Fruit fly (Drosophila melanogaster): Measurements from ENCODE around the gene CG4691.
A peak's percentile ranks its signal among the peaks of the same experiment; 100 is the strongest.
"Not testable (repeated sequence)": the region's sequence is repeated elsewhere in the genome, so short reads cannot be mapped to it uniquely, and the experiment has no call there.

The CG4691 gene

DNA sequence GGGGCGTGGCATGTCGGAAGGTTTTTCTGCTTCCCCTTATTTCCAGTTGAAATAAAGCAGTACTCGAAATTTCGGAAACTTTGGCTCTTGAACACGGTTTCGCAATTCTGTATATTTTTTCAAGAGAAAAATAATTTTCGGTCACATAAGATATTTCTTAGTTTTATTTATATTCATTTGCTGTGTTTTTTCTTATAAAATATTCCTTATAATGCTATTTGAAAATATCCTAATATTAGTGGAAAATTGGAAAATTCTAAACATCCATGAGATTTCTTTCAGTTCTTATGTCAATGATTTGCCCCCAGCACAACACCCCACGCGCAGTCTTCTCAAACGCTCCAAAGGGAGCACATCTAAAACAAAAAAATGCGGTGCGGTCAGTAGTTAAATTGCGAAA is at the start of gene CG4691:
CG4691 (plus strand) TSS at position 301 of the 400 bp plus-strand sequence.
- no peak for TF ChIP-seq GATAd (GFP tag; optimal IDR thresholded peaks at IDR 0.05)

DNA sequence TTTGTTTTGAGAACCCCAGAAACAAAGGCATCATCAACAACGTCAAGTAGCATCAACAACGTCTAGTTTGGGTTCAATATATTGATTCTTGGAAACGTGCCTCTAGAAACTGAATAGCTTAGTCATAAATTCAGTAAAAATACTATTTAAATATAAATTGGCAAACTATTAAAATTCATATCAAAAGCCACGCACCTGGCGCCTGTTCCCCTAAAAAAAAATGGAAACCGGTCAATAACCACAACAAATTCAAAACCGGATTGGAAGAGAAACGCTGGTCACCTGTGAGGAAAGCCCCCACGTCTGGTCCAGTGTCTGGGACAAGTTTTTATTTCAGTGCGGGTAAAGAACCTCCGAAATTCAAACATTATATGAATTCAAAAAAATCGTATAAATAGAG is 48.3 kb upstream of the CG4691 start, which contains the start of gene CG15282:
CG15282 (plus strand) TSS at position 227 of the 400 bp plus-strand sequence.
- TF ChIP-seq GATAd (GFP tag; optimal IDR thresholded peaks at IDR 0.05) (no peak), Dif (GFP tag; optimal IDR thresholded peaks at IDR 0.05; ENCODE audit: partially characterized antibody) (peak; percentile 3), Rel (GFP tag; optimal IDR thresholded peaks at IDR 0.05) (no peak), Rel (tag; optimal IDR thresholded peaks at IDR 0.05) (peak; percentile 49)

DNA sequence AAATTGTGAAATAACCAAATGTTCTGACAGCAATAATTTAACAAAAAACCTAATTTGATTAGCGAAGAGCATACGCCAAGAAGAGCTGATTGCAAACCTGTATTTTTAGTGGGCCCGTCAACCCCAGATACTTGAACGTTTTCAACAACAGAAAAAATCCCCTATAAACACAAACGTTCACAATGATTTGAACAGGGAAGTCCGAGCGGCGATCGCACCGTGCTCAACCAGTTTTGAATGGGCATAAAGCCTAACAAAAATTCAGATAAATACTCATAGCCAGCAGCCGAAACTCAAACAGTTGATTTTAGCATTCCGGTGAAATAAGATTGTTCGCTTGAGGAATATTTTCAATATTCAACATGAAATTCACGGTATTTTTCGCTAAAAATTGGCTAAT is 47.1 kb upstream of the CG4691 start, which contains the start of gene CG34165:
CG34165 (plus strand) TSS at position 284 of the 400 bp plus-strand sequence.
- no peak for TF ChIP-seq sage (GFP tag; optimal IDR thresholded peaks at IDR 0.05)
- TF ChIP-seq Rel (GFP tag; optimal IDR thresholded peaks at IDR 0.05), result no peak
- peak; percentile 90 for TF ChIP-seq Rel (tag; optimal IDR thresholded peaks at IDR 0.05)

dm6 chr2L:14730077-14730476 is 30.5 kb upstream of the CG4691 start, which contains the start of gene CG42685:
TSS of gene CG42685 (minus strand) at chr2L:14730177.
- TF ChIP-seq sv (GFP tag; optimal IDR thresholded peaks at IDR 0.05) (no peak), CrebA (GFP tag; optimal IDR thresholded peaks at IDR 0.05; ENCODE audit: borderline replicate concordance) (no peak), usp (GFP tag; optimal IDR thresholded peaks at IDR 0.05) (no peak), GATAd (GFP tag; optimal IDR thresholded peaks at IDR 0.05) (no peak), CG9705 (GFP tag; optimal IDR thresholded peaks at IDR 0.05) (no peak), sage (GFP tag; optimal IDR thresholded peaks at IDR 0.05) (no peak), Abd-B (GFP tag; optimal IDR thresholded peaks at IDR 0.05) (no peak), Vsx2 (GFP tag; optimal IDR thresholded peaks at IDR 0.05; ENCODE audit: partially characterized antibody) (no peak), Mio (GFP tag; optimal IDR thresholded peaks at IDR 0.05) (no peak), Rel (GFP tag; optimal IDR thresholded peaks at IDR 0.05) (no peak), Rel (tag; optimal IDR thresholded peaks at IDR 0.05) (no peak), rgr (GFP tag; optimal IDR thresholded peaks at IDR 0.05) (no peak), Hr83 (GFP tag; optimal IDR thresholded peaks at IDR 0.05; ENCODE audit: poor library complexity, severe bottlenecking) (no peak), jim (GFP tag; optimal IDR thresholded peaks at IDR 0.05) (no peak), Jra (GFP tag; optimal IDR thresholded peaks at IDR 0.05) (no peak), pan (optimal IDR thresholded peaks at IDR 0.05) (no peak)

DNA sequence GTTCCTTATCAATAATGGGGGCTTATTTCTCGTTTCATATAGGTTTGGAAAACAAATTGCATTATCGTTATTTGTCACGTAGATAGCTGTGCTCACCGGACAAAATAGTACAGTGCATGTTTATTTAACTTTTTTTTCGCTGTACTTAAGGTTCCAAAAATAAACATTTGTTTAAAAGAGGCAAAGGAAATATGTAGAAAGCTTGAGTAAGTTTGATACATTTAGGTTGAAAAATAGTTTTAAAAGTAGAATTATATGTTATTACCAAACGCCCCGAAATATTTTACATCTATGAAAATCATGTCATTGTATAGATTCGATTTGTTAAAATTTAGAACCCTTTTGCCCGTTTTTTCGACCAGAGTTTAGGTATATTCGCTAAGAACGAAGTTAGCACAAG is 25.0 kb upstream of the CG4691 start, which contains the start of gene CG31835:
CG31835 (plus strand) TSS at position 301 of the 400 bp plus-strand sequence.
- TF ChIP-seq Rel (GFP tag; optimal IDR thresholded peaks at IDR 0.05); Rel (tag; optimal IDR thresholded peaks at IDR 0.05); HLH106 (tag; optimal IDR thresholded peaks at IDR 0.05); CG9705 (GFP tag; optimal IDR thresholded peaks at IDR 0.05): not testable (repeated sequence)

DNA sequence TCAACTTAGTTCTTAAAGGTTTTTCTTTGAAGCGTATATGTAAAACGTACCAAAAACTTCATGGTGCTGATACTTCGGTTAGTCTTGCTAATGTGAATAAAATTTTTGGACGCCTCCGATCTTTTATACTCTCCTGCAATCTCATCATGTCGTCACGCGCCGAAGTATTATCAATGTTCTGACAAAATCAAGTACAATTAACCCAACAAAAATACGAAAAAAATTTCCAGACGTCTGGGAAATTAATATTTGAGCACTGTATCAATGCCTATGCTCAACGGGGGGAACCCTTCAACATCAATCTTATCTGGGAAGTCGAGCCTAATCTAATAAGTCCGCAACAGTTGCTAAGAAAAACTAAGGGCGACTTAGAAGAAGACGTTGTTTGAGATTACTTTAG is 22.9 kb upstream of the CG4691 start, which contains the start of gene CG31775:
CG31775 (minus strand) TSS at position 101 of the 400 bp plus-strand sequence.
- not testable (repeated sequence) for TF ChIP-seq sage, sv, usp (GFP tag; optimal IDR thresholded peaks at IDR 0.05)

dm6 chr2L:14739614-14740013 is 21.0 kb upstream of the CG4691 start, which contains the start of gene CG42585:
TSS of gene CG42585 (plus strand) at chr2L:14739914.
- not testable (repeated sequence) for TF ChIP-seq GATAd, Sp1, dmrt93B (GFP tag; optimal IDR thresholded peaks at IDR 0.05)

DNA sequence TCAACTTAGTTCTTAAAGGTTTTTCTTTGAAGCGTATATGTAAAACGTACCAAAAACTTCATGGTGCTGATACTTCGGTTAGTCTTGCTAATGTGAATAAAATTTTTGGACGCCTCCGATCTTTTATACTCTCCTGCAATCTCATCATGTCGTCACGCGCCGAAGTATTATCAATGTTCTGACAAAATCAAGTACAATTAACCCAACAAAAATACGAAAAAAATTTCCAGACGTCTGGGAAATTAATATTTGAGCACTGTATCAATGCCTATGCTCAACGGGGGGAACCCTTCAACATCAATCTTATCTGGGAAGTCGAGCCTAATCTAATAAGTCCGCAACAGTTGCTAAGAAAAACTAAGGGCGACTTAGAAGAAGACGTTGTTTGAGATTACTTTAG is 18.8 kb upstream of the CG4691 start, which contains the start of gene CG42586:
CG42586 (minus strand) TSS at position 101 of the 400 bp plus-strand sequence.
- TF ChIP-seq ey, br, Abd-B (GFP tag; optimal IDR thresholded peaks at IDR 0.05): not testable (repeated sequence)

dm6 chr2L:14742893-14743292 is 17.7 kb upstream of the CG4691 start, which contains the start of gene CG34166:
TSS of gene CG34166 (plus strand) at chr2L:14743193.
- TF ChIP-seq GATAd, foxo, N (GFP tag; optimal IDR thresholded peaks at IDR 0.05): not testable (repeated sequence)

All from whole organism, wandering third instar larva.